Worm (Caenorhabditis elegans): Measurements from ENCODE around the gene igcm-3.
A peak's percentile ranks its signal among the peaks of the same experiment; 100 is the strongest.

igcm-3 gene

DNA sequence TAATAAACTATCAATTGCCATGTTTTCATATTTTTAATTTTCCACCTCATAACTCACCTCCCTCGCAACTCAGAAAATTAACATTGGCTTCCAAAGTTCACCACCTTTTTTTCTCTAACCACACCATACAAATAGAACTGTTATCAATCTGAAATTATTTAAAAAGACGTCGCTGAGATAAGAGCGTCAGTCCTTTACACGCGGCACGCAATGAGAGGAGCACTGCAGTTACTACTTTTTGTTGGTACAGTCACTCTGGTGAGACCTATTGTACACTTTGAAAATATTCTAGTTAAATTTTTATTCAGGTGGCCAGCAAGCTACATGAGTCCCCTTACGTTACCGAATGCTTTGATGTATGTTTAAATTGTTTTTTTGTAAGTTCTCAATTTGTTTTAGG is 10.9 kb downstream of the igcm-3 start, which contains the start of gene T02C5.1:
TSS of gene T02C5.1 (plus strand) at position 199 of the 400 bp plus-strand sequence.
- TF ChIP-seq elt-2 (tag; optimal IDR thresholded peaks at IDR 0.05) (peak; percentile 18), tbx-2 (tag; optimal IDR thresholded peaks at IDR 0.05) (no peak)

DNA sequence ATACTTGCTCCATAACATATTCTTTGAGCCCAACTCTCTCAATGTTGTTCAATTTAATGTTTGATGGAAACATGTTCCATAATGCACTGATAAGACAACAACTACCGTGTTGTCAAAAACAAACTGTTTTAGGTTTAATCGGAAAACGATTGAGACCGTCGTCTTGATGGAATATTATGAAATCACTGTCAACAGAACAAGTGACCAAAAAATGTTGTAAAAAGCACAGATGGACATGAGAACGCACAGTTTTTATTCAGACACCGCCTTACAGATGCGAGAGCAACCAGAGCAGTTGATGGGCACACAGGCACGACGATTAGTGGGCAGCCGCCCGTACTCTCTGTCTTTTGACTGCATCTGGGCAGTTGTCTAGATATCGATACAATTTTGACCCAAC is 12.6 kb downstream of the igcm-3 start:
- peak; percentile 24 for TF ChIP-seq elt-2 (tag; optimal IDR thresholded peaks at IDR 0.05)
- TF ChIP-seq ceh-2 (tag; optimal IDR thresholded peaks at IDR 0.05): no peak

DNA sequence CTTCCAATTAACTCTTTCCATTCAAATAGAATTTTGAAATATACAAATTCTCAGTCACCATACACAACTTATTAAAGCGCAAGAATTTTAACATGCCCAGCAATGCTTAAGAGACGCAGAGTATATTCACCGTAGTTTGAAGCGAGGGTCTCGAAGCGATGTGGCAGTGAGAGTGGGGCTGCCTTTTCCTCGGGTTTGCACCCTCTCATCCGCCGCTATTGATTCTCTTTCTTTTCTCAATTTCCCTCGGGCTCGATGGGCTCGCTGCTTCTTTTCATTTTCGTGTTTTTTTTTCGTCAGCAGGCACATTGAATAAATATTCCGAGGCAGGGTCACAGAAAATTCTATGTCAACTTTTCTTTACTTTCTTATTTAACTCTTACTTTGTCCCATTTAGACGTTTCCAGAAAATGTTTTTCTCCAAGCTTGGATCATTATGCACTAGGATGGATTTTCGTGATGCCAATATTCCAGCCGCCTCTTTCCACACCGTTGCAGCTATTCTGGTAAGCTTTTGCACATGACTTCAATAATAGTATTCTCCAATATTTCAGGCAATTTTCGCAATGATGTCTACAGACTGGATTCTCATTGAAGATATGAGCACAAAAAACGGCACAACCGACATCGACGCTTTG is 17.0 kb downstream of the igcm-3 start, which contains the start of gene T14G11.1:
TSS of gene T14G11.1 (plus strand) at position 408 of the 638 bp plus-strand sequence.
- TF ChIP-seq ceh-30 (tag; optimal IDR thresholded peaks at IDR 0.05) (no peak), nhr-11 (tag; optimal IDR thresholded peaks at IDR 0.05) (no peak), unc-86 (tag; optimal IDR thresholded peaks at IDR 0.05) (no peak), ceh-31 (tag; optimal IDR thresholded peaks at IDR 0.05) (peak; percentile 61), C38D4.7 (GFP tag; optimal IDR thresholded peaks at IDR 0.05) (no peak), rnt-1 (tag; optimal IDR thresholded peaks at IDR 0.05) (no peak), ceh-34 (tag; optimal IDR thresholded peaks at IDR 0.05) (peak; percentile 42), ceh-18 (tag; optimal IDR thresholded peaks at IDR 0.05) (peak; percentile 73), elt-4 (tag; optimal IDR thresholded peaks at IDR 0.05) (no peak), hlh-15 (tag; optimal IDR thresholded peaks at IDR 0.05) (no peak), odd-2 (tag; optimal IDR thresholded peaks at IDR 0.05) (no peak), sox-4 (tag; optimal IDR thresholded peaks at IDR 0.05) (no peak), pat-9 (tag; optimal IDR thresholded peaks at IDR 0.05) (no peak), hlh-30 (tag; optimal IDR thresholded peaks at IDR 0.05; ENCODE audit: insufficient read depth) (no peak), pros-1 (tag; optimal IDR thresholded peaks at IDR 0.05) (no peak), tbx-7 (tag; optimal IDR thresholded peaks at IDR 0.05) (no peak), gmeb-2 (tag; optimal IDR thresholded peaks at IDR 0.05) (no peak), madf-2 (tag; optimal IDR thresholded peaks at IDR 0.05) (no peak), elt-2 (tag; optimal IDR thresholded peaks at IDR 0.05) (no peak), hlh-13 (GFP tag; optimal IDR thresholded peaks at IDR 0.05) (no peak), nfya-1 (tag; optimal IDR thresholded peaks at IDR 0.05) (peak; percentile 77), fkh-10 (GFP tag; optimal IDR thresholded peaks at IDR 0.05) (no peak), dmd-4 (tag; optimal IDR thresholded peaks at IDR 0.05; ENCODE audit: borderline replicate concordance) (no peak), lin-11 (tag; optimal IDR thresholded peaks at IDR 0.05) (no peak), npax-4 (tag; optimal IDR thresholded peaks at IDR 0.05) (no peak), syd-9 (tag; optimal IDR thresholded peaks at IDR 0.05) (no peak), hlh-6 (tag; optimal IDR thresholded peaks at IDR 0.05) (no peak), pha-4 (tag; optimal IDR thresholded peaks at IDR 0.05) (no peak), eyg-1 (tag; optimal IDR thresholded peaks at IDR 0.05) (no peak), fkh-6 (tag; optimal IDR thresholded peaks at IDR 0.05) (no peak), dve-1 (tag; optimal IDR thresholded peaks at IDR 0.05) (no peak), pag-3 (tag; optimal IDR thresholded peaks at IDR 0.05; ENCODE audit: borderline replicate concordance) (no peak), hlh-8 (tag; optimal IDR thresholded peaks at IDR 0.05) (no peak), K09A11.1 (tag; optimal IDR thresholded peaks at IDR 0.05; ENCODE audit: insufficient read depth) (no peak), ceh-2 (tag; optimal IDR thresholded peaks at IDR 0.05) (no peak), pax-1 (tag; optimal IDR thresholded peaks at IDR 0.05) (peak; percentile 9), ceh-9 (tag; optimal IDR thresholded peaks at IDR 0.05) (no peak), unc-42 (tag; optimal IDR thresholded peaks at IDR 0.05) (peak; percentile 70), mec-3 (tag; optimal IDR thresholded peaks at IDR 0.05; ENCODE audit: borderline replicate concordance) (no peak), ttx-3 (tag; optimal IDR thresholded peaks at IDR 0.05) (no peak), ceh-19 (GFP tag; optimal IDR thresholded peaks at IDR 0.05) (peak; percentile 37), ref-2 (tag; optimal IDR thresholded peaks at IDR 0.05) (peak; percentile 38), ztf-16 (tag; optimal IDR thresholded peaks at IDR 0.05) (no peak), unc-55 (GFP tag; optimal IDR thresholded peaks at IDR 0.05) (no peak), ceh-48 (tag; optimal IDR thresholded peaks at IDR 0.05) (peak; percentile 58), ceh-14 (tag; optimal IDR thresholded peaks at IDR 0.05) (peak; percentile 48), C08G9.2 (tag; optimal IDR thresholded peaks at IDR 0.05) (no peak)
